Worm (Caenorhabditis elegans): Measurements from ENCODE around the gene npr-12.

The npr-12 gene

DNA sequence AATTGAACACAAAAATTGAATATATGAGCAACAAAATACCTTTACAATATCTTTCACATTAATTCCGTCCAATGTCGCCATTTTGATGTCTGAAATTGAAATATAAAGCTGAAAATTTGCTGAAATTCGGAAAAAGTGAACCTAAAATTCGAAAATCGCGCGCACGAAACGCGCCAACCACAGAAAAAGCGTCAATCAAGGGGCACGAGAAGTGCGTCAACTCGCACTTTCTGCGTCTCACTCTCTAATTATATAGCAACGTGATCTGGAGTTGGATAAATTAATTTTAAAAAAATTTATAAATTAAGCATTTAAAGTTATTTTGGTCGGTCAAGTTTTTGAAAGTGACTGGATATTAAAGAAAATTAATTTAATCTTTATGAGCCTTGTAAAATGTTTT is 18.1 kb downstream of the npr-12 start, which contains the start of gene ruvb-2 (continued):
- TF ChIP-seq nhr-11 (tag; optimal IDR thresholded peaks at IDR 0.05): peak; percentile 68
- peak; percentile 90 for TF ChIP-seq blmp-1 (tag; optimal IDR thresholded peaks at IDR 0.05)
- peak; percentile 59 for TF ChIP-seq aly-2 (tag; optimal IDR thresholded peaks at IDR 0.05)
- TF ChIP-seq unc-62 (GFP tag; optimal IDR thresholded peaks at IDR 0.05): no peak
- TF ChIP-seq mef-2 (tag; optimal IDR thresholded peaks at IDR 0.05): peak; percentile 37
- TF ChIP-seq fkh-8 (tag; optimal IDR thresholded peaks at IDR 0.05): peak; percentile 88
- peak; percentile 88 for TF ChIP-seq tbx-2 (tag; optimal IDR thresholded peaks at IDR 0.05)
- peak; percentile 91 for TF ChIP-seq lin-15B (tag; optimal IDR thresholded peaks at IDR 0.05)
- peak; percentile 84 for TF ChIP-seq irx-1 (tag; optimal IDR thresholded peaks at IDR 0.05)
- no peak for TF ChIP-seq sptf-1 (tag; optimal IDR thresholded peaks at IDR 0.05)
- TF ChIP-seq nhr-90 (tag; optimal IDR thresholded peaks at IDR 0.05; ENCODE audit: poor library complexity): peak; percentile 89
- TF ChIP-seq nhr-20 (tag; optimal IDR thresholded peaks at IDR 0.05): peak; percentile 88
- no peak for TF ChIP-seq ets-5 (GFP tag; IDR thresholded peaks at IDR 0.05)
- peak; percentile 1 for TF ChIP-seq sup-37 (GFP tag; optimal IDR thresholded peaks at IDR 0.05)
- TF ChIP-seq efl-1 (optimal IDR thresholded peaks at IDR 0.05): peak; percentile 88 to 91
- TF ChIP-seq efl-1 (GFP tag; optimal IDR thresholded peaks at IDR 0.05 in 1 of 2): peak; percentile 92 to 99
- no peak for TF ChIP-seq C34B4.2 (tag; optimal IDR thresholded peaks at IDR 0.05)
- TF ChIP-seq nhr-47 (tag; optimal IDR thresholded peaks at IDR 0.05): peak; percentile 93
- TF ChIP-seq fkh-4 (tag; optimal IDR thresholded peaks at IDR 0.05; ENCODE audit: borderline replicate concordance): peak; percentile 60
- TF ChIP-seq snu-23 (GFP tag; optimal IDR thresholded peaks at IDR 0.05): peak; percentile 93
- peak; percentile 71 for TF ChIP-seq ztf-4 (tag; optimal IDR thresholded peaks at IDR 0.05)
- TF ChIP-seq mab-9 (GFP tag; IDR thresholded peaks at IDR 0.05): peak; percentile 65; the same call in 1 of the 2 replicates
- peak; percentile 77 to 92 (median 77) for TF ChIP-seq ceh-82 (tag; optimal IDR thresholded peaks at IDR 0.05)
- no peak for TF ChIP-seq unc-98 (GFP tag; IDR thresholded peaks at IDR 0.05)
- peak; percentile 69 for TF ChIP-seq F16B12.6 (tag; optimal IDR thresholded peaks at IDR 0.05)
- peak; percentile 71 for TF ChIP-seq nhr-77 (tag; optimal IDR thresholded peaks at IDR 0.05)
- TF ChIP-seq fos-1 (tag; optimal IDR thresholded peaks at IDR 0.05): peak; percentile 69
- peak; percentile 37 for TF ChIP-seq fkh-10 (GFP tag; optimal IDR thresholded peaks at IDR 0.05)
- TF ChIP-seq vab-15 (tag; optimal IDR thresholded peaks at IDR 0.05): no peak
- peak; percentile 80 for TF ChIP-seq egl-13 (tag; optimal IDR thresholded peaks at IDR 0.05)
- no peak for TF ChIP-seq unc-30 (tag; optimal IDR thresholded peaks at IDR 0.05)
- peak; percentile 84 for TF ChIP-seq unc-86 (tag; optimal IDR thresholded peaks at IDR 0.05)
- peak; percentile 23 for TF ChIP-seq zag-1 (tag; optimal IDR thresholded peaks at IDR 0.05)

DNA sequence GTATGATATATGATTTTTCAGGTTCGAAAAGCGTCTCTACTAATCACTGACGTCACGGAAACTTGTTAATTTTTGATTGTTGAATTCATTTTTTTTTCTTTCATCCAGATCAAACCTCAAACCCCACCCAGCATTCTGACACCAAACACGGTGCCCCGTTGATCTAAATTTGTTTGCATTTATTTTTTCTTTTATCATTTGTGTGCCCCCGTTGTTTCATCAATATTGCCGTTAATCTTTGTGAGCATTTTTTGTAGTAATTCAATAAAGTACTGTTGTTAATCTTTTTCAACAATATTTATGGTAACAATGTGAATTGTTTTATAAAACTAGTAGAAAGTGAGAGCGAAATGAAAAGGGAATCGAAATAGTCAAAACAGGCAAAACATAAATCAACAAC is 20.6 kb downstream of the npr-12 start:
- TF ChIP-seq jun-1 (tag; optimal IDR thresholded peaks at IDR 0.05): no peak
- no peak for TF ChIP-seq C04F5.9 (tag; optimal IDR thresholded peaks at IDR 0.05)
- no peak for TF ChIP-seq lir-3 (tag; optimal IDR thresholded peaks at IDR 0.05; ENCODE audit: poor library complexity)
- no peak for TF ChIP-seq mab-9 (GFP tag; IDR thresholded peaks at IDR 0.05)
- no peak for TF ChIP-seq aly-2 (tag; optimal IDR thresholded peaks at IDR 0.05)
- no peak for TF ChIP-seq unc-30 (tag; optimal IDR thresholded peaks at IDR 0.05)
- TF ChIP-seq lin-14 (GFP tag; optimal IDR thresholded peaks at IDR 0.05): no peak
- TF ChIP-seq fkh-10 (GFP tag; optimal IDR thresholded peaks at IDR 0.05): no peak
- TF ChIP-seq pag-3 (tag; optimal IDR thresholded peaks at IDR 0.05; ENCODE audit: borderline replicate concordance, insufficient read depth): no peak
- no peak for TF ChIP-seq snpc-4 (tag; optimal IDR thresholded peaks at IDR 0.05)
- no peak for TF ChIP-seq C34B4.2 (tag; optimal IDR thresholded peaks at IDR 0.05)
- TF ChIP-seq hlh-17 (GFP tag; optimal IDR thresholded peaks at IDR 0.05; ENCODE audit: borderline replicate concordance): no peak
- TF ChIP-seq sptf-1 (tag; optimal IDR thresholded peaks at IDR 0.05): no peak
- TF ChIP-seq snu-23 (GFP tag; optimal IDR thresholded peaks at IDR 0.05): no peak
- no peak for TF ChIP-seq mep-1 (tag; optimal IDR thresholded peaks at IDR 0.05)
- no peak for TF ChIP-seq swsn-7 (tag; optimal IDR thresholded peaks at IDR 0.05)
- no peak for TF ChIP-seq isw-1 (GFP tag; IDR thresholded peaks at IDR 0.05)
- no peak for TF ChIP-seq alr-1 (tag; optimal IDR thresholded peaks at IDR 0.05; ENCODE audit: borderline replicate concordance)
- no peak for TF ChIP-seq nhr-28 (tag; optimal IDR thresholded peaks at IDR 0.05)
- no peak for TF ChIP-seq rnt-1 (tag; optimal IDR thresholded peaks at IDR 0.05)

All from whole organism, L1 larva.